Fruit fly (Drosophila melanogaster) whole organism: ENCODE data around the gene nompC.

Source experiments
- CG8478 ChIP-seq: fragments of >200 bp; optimal IDR thresholded peaks from 2 replicates; lab custom pipeline; 2018; ENCODE audit warnings: inconsistent platforms
- EcR ChIP-seq, 2 experiments: fragments of >200 bp; optimal IDR thresholded peaks; 2 replicates each; lab custom pipeline; 2017; ENCODE audit warnings: missing biosample characterization in 2 of 2, missing genetic modification characterization in 2 of 2, missing genetic modification reagents in 2 of 2

DNA sequence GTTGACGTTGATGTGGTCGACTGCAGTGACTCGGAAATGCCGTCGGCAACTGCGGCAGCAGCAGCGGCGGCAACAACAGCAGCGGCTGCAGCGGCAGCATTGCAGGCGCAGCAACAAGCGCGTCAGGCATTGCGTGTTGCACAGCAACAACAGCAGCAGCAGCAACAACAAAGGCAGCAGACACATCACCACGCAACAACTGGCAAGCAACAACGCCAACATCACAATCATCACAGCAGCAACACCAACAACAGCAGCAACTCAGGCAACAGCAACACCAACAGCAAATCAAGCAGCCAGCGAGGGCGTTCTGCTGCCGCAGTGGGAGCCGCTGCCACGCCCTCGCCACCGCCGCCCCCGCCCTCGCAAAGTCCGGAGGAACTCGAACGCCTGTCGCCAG, 61.0 kb downstream of the nompC start:
- TF ChIP-seq CG8478 (lab: Kevin White, UChicago): no peak
- no peak for TF ChIP-seq EcR (GFP tag; optimal IDR thresholded peaks at IDR 0.05; lab: Kevin White, UChicago)
